Fruit fly (Drosophila melanogaster): Measurements from ENCODE around the gene Raf.

Gene Raf

DNA sequence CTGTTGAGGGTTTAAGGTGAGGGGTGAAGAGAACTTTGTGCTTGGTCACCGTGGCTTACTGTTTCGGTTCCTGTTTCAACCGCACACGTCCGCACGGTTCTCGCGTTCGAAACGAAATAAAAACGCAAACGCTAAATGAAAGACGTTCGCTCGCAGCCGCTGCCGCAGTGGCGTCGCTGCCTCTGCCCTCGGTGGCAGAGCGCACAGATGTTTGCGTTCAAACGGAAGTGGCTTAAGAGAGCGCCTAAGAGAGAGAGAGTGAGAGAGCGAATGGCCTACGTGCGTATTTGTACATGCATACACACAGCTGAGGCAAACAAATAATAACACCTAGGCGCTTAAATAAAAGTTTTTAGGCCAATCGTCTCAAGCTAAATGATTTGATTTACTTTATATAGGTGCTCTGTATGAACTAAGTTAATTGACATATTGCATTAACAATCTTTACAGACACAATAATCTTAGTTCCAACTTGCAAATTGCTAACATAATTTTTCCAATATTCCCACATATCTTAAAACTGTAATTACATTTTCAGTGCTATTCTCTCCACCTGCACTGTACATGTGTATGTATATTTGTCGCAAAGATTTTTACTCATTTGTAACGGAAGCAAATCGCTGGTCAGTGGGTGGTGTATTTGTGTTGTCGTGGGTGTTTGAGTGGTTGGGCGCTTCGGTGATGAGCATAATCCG is 1.8 kb upstream of the Raf start, which contains the start of gene CG2865 (continued):
- peak; percentile 88 for TF ChIP-seq zfh2 (GFP tag; optimal IDR thresholded peaks at IDR 0.05)
- TF ChIP-seq Hmx (GFP tag; optimal IDR thresholded peaks at IDR 0.05), result peak; percentile 80
- TF ChIP-seq CG9609 (GFP tag; optimal IDR thresholded peaks at IDR 0.05), result peak; percentile 91
- TF ChIP-seq klu (GFP tag; IDR thresholded peaks at IDR 0.05), result peak; percentile 85
- peak; percentile 68 for TF ChIP-seq CG6272 (GFP tag; IDR thresholded peaks at IDR 0.05)
- peak; percentile 70 for TF ChIP-seq CG10959 (GFP tag; IDR thresholded peaks at IDR 0.05)
- peak; percentile 93 for TF ChIP-seq disco-r (GFP tag; optimal IDR thresholded peaks at IDR 0.05)
- TF ChIP-seq bigmax (GFP tag; optimal IDR thresholded peaks at IDR 0.05), result no peak
- peak; percentile 97 for TF ChIP-seq lab (GFP tag; optimal IDR thresholded peaks at IDR 0.05)
- TF ChIP-seq CG18599 (GFP tag; optimal IDR thresholded peaks at IDR 0.05), result peak; percentile 98
- TF ChIP-seq grn (GFP tag; optimal IDR thresholded peaks at IDR 0.05), result peak; percentile 66
- TF ChIP-seq CG12219 (GFP tag; optimal IDR thresholded peaks at IDR 0.05), result peak; percentile 95
- TF ChIP-seq CG14014 (GFP tag; IDR thresholded peaks at IDR 0.05), result peak; percentile 88
- TF ChIP-seq tio (GFP tag; optimal IDR thresholded peaks at IDR 0.05), result peak; percentile 90
- peak; percentile 73 for TF ChIP-seq E2f2 (GFP tag; IDR thresholded peaks at IDR 0.05)
- peak; percentile 91 for TF ChIP-seq CG6689 (GFP tag; IDR thresholded peaks at IDR 0.05)
- no peak for TF ChIP-seq Dll (GFP tag; IDR thresholded peaks at IDR 0.05; ENCODE audit: partially characterized antibody)
- TF ChIP-seq mam (GFP tag; optimal IDR thresholded peaks at IDR 0.05), result peak; percentile 92
- peak; percentile 98 for TF ChIP-seq CG34376 (GFP tag; optimal IDR thresholded peaks at IDR 0.05)
- peak; percentile 93 for TF ChIP-seq sr (GFP tag; IDR thresholded peaks at IDR 0.05)
- TF ChIP-seq Sry-δ (GFP tag; optimal IDR thresholded peaks at IDR 0.05), result peak; percentile 52
- TF ChIP-seq TFAM (GFP tag; optimal IDR thresholded peaks at IDR 0.05), result peak; percentile 57
- TF ChIP-seq crc (GFP tag; optimal IDR thresholded peaks at IDR 0.05), result peak; percentile 88
- no peak; the same call in 2 of the 3 replicates for TF ChIP-seq zen2 (GFP tag; IDR thresholded peaks at IDR 0.05; ENCODE audit: partially characterized antibody)
- peak; percentile 83 for TF ChIP-seq CG4404 (GFP tag; IDR thresholded peaks at IDR 0.05)
- TF ChIP-seq Atf-2 (GFP tag; optimal IDR thresholded peaks at IDR 0.05), result peak; percentile 82
- peak; percentile 72; the same call in 1 of the 2 replicates for TF ChIP-seq MBD-R2 (GFP tag; IDR thresholded peaks at IDR 0.05)
- no peak; the same call in 1 of the 2 replicates for TF ChIP-seq ro (GFP tag; IDR thresholded peaks at IDR 0.05)
- TF ChIP-seq Sin3A (optimal IDR thresholded peaks at IDR 0.05), result no peak
- no peak for TF ChIP-seq sc (optimal IDR thresholded peaks at IDR 0.05)
- peak; percentile 87 for TF ChIP-seq sc (GFP tag; optimal IDR thresholded peaks at IDR 0.05)
- peak; percentile 96 for TF ChIP-seq CG12391 (tag; optimal IDR thresholded peaks at IDR 0.05)
- peak; percentile 99 for TF ChIP-seq CG3163 (GFP tag; optimal IDR thresholded peaks at IDR 0.05)
- 0 out of 3 replicates have a peak, but pooled peaks have one; percentile 63 for TF ChIP-seq CG3726 (GFP tag; IDR thresholded peaks at IDR 0.05)
- peak; percentile 88 for TF ChIP-seq CG3407 (GFP tag; optimal IDR thresholded peaks at IDR 0.05)
- TF ChIP-seq CG11398 (GFP tag; optimal IDR thresholded peaks at IDR 0.05), result peak; percentile 89
- TF ChIP-seq odd (GFP tag; optimal IDR thresholded peaks at IDR 0.05), result peak; percentile 97
- TF ChIP-seq CG16815 (GFP tag; optimal IDR thresholded peaks at IDR 0.05), result peak; percentile 88
- TF ChIP-seq ssp (GFP tag; IDR thresholded peaks at IDR 0.05), result peak; percentile 61
- TF ChIP-seq pb (GFP tag; optimal IDR thresholded peaks at IDR 0.05), result peak; percentile 83
- peak; percentile 95 for TF ChIP-seq salm (tag; optimal IDR thresholded peaks at IDR 0.05)
- peak; percentile 94 for TF ChIP-seq CG1233 (GFP tag; optimal IDR thresholded peaks at IDR 0.05)
- TF ChIP-seq CG34422 (GFP tag; IDR thresholded peaks at IDR 0.05), result peak; percentile 77; the same call in 2 of the 3 replicates
- peak; percentile 68 for TF ChIP-seq CG4707 (GFP tag; optimal IDR thresholded peaks at IDR 0.05)
- peak; percentile 88 for TF ChIP-seq CG7372 (GFP tag; IDR thresholded peaks at IDR 0.05)
- TF ChIP-seq dm (GFP tag; optimal IDR thresholded peaks at IDR 0.05), result peak; percentile 83
- peak; percentile 73 for TF ChIP-seq rib (GFP tag; IDR thresholded peaks at IDR 0.05)
- peak; percentile 81 for TF ChIP-seq CG30020 (tag; optimal IDR thresholded peaks at IDR 0.05)
- 0 out of 3 replicates have a peak, but pooled peaks have one; percentile 54 for TF ChIP-seq Optix (GFP tag; IDR thresholded peaks at IDR 0.05)
- peak; percentile 77 for TF ChIP-seq ranshi (GFP tag; IDR thresholded peaks at IDR 0.05)
- TF ChIP-seq Bgb (GFP tag; IDR thresholded peaks at IDR 0.05; ENCODE audit: partially characterized antibody), result peak; percentile 64
